Worm (Caenorhabditis elegans) whole organism, young adult: ENCODE data around the gene sri-27.

Experiments used
- F23B12.7 ChIP-seq: sonication (generic microtip); optimal IDR thresholded peaks from 2 replicates; lab custom pipeline; 2017; ENCODE audit warnings: missing genetic modification characterization, mild to moderate bottlenecking, missing compliant biosample characterization, antibody characterized with exemption, moderate library complexity; ENCODE audit not compliant: insufficient read depth
- hlh-12 ChIP-seq: sonication (generic microtip); optimal IDR thresholded peaks from 2 replicates; lab custom pipeline; 2016; ENCODE audit warnings: missing genetic modification characterization, missing compliant biosample characterization
- lin-40 ChIP-seq: sonication (generic microtip); optimal IDR thresholded peaks from 2 replicates; lab custom pipeline; 2016; ENCODE audit warnings: missing genetic modification characterization, mild to moderate bottlenecking, missing compliant biosample characterization, missing genotype, missing genetic modification reagents
- snpc-4 ChIP-seq, 5 experiments: fragments of 150-350 bp in 1 of 5; sonication (generic microtip) in 4 of 5; optimal IDR thresholded peaks; 2 replicates each; lab custom pipeline; 2014 to 2018; ENCODE audit warnings: missing genetic modification characterization in 5 of 5, missing biosample characterization in 3 of 5, antibody characterized with exemption in 2 of 5, mild to moderate bottlenecking in 2 of 5, missing compliant biosample characterization in 2 of 5, missing genotype in 2 of 5, moderate library complexity in 2 of 5, missing genetic modification reagents in 1 of 5
- unc-130 ChIP-seq: sonication (generic microtip); optimal IDR thresholded peaks from 2 replicates; lab custom pipeline; 2016; ENCODE audit warnings: missing genetic modification reagents, missing genetic modification characterization, missing compliant biosample characterization
- unc-62 ChIP-seq: fragments of 150-350 bp; optimal IDR thresholded peaks from 2 replicates; lab custom pipeline; 2014; ENCODE audit warnings: missing biosample characterization, missing genetic modification reagents, missing genetic modification characterization
- ztf-18 ChIP-seq: sonication (generic microtip); optimal IDR thresholded peaks from 2 replicates; lab custom pipeline; 2016; ENCODE audit warnings: missing genotype, mild to moderate bottlenecking, missing genetic modification characterization, missing compliant biosample characterization

- no peak for TF ChIP-seq unc-130 (GFP tag; lab: Kevin White, UChicago)
- TF ChIP-seq F23B12.7: no peak
- no peak for TF ChIP-seq ztf-18 (tag; lab: Kevin White, UChicago)
- TF ChIP-seq snpc-4 (GFP tag; optimal IDR thresholded peaks at IDR 0.05; lab: Kevin White, UChicago): no peak
- no peak for TF ChIP-seq snpc-4 (tag; optimal IDR thresholded peaks at IDR 0.05; lab: Kevin White, UChicago)
- TF ChIP-seq hlh-12 (tag; lab: Kevin White, UChicago): no peak
- TF ChIP-seq lin-40 (tag; lab: Kevin White, UChicago): no peak
- TF ChIP-seq unc-62: no peak
Measured at ce11 chrV:1721966-1722365, 3.5 kb upstream of the sri-27 start, which contains the start of gene srw-101.
